Worm (Caenorhabditis elegans): ENCODE data around the gene Y69E1A.8.
A peak's percentile ranks its signal among the peaks of the same experiment; 100 is the strongest.

Gene Y69E1A.8

DNA sequence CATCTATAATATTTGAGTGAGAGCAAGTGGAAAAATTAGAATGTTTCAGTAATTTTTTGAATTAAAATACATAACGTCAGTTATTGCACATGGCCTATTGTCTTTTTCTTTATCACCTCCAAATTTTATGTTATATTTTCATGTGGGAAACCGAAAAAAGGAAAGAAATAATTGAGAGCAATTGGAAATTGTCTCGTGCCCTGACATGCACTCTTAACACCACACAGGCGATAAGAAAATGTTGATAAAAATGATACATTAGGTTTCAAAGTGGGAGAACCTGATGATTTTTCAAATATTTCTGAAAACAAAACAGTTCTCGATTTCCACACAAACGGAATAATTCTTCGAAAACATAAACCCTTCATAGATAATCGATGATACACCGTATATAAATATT, 49.5 kb downstream of the Y69E1A.8 start, which contains the start of gene F13H10.3 (continued):
- TF ChIP-seq daf-16 (GFP tag; optimal IDR thresholded peaks at IDR 0.05) (no peak), daf-16 (tag; optimal IDR thresholded peaks at IDR 0.05) (peak; percentile 75), ceh-28 (tag; optimal IDR thresholded peaks at IDR 0.05) (no peak), ztf-11 (tag; optimal IDR thresholded peaks at IDR 0.05) (no peak), hlh-30 (tag; optimal IDR thresholded peaks at IDR 0.05; ENCODE audit: insufficient read depth) (peak; percentile 59), arid-1 (GFP tag; conservative IDR thresholded peaks at IDR 0.05) (0 out of 2 replicates have a peak, but pooled peaks have one; percentile 32), mxl-3 (GFP tag; optimal IDR thresholded peaks at IDR 0.05) (peak; percentile 40), unc-39 (tag; optimal IDR thresholded peaks at IDR 0.05) (no peak), T20F7.1 (GFP tag; optimal IDR thresholded peaks at IDR 0.05) (peak; percentile 35), F44E2.7 (GFP tag; IDR thresholded peaks at IDR 0.05) (no peak), pqm-1 (tag; optimal IDR thresholded peaks at IDR 0.05) (peak; percentile 92), mdl-1 (tag; optimal IDR thresholded peaks at IDR 0.05) (peak in 1 of 2 experiments; percentile 78), mes-2 (tag; optimal IDR thresholded peaks at IDR 0.05; ENCODE audit: poor library complexity, severe bottlenecking) (no peak)
